Worm (Caenorhabditis elegans) whole organism, young adult: ENCODE measurements around the gene grl-25.

ENCODE experiments used
- F55B11.4 ChIP-seq: sonication (generic microtip); optimal IDR thresholded peaks from 2 replicates; lab custom pipeline; 2016; ENCODE audit warnings: missing compliant biosample characterization, missing genetic modification characterization, borderline replicate concordance; ENCODE audit not compliant: insufficient read depth
- F57A8.1 ChIP-seq: fragments of 200-800 bp; sonication (Bioruptor generic); optimal IDR thresholded peaks from 2 replicates; lab custom pipeline; 2018; ENCODE audit warnings: mild to moderate bottlenecking, missing genetic modification characterization, moderate library complexity, missing compliant biosample characterization
- T07F8.4 ChIP-seq: sonication (generic microtip); optimal IDR thresholded peaks from 2 replicates; lab custom pipeline; 2016; ENCODE audit warnings: mild to moderate bottlenecking, missing genetic modification characterization, moderate library complexity, missing compliant biosample characterization
- hlh-12 ChIP-seq: sonication (generic microtip); optimal IDR thresholded peaks from 2 replicates; lab custom pipeline; 2016; ENCODE audit warnings: missing genetic modification characterization, missing compliant biosample characterization
- hrde-1 ChIP-seq: sonication (generic microtip); optimal IDR thresholded peaks from 2 replicates; lab custom pipeline; 2016; ENCODE audit warnings: missing genetic modification characterization, mild to moderate bottlenecking, missing compliant biosample characterization, moderate library complexity, missing genotype, missing genetic modification reagents, borderline replicate concordance
- pbrm-1 ChIP-seq: fragments of 200-800 bp; sonication (Bioruptor generic); IDR thresholded peaks from 2 replicates; pipeline ENCODE4 v1.3.6; 2022; ENCODE audit warnings: missing genetic modification reagents, missing genetic modification characterization, missing compliant biosample characterization
- pha-4 ChIP-seq: fragments of 150-350 bp; sonication (generic microtip); optimal IDR thresholded peaks from 2 replicates; lab custom pipeline; 2014; ENCODE audit warnings: missing biosample characterization, missing genetic modification reagents, missing genetic modification characterization
- rcor-1 ChIP-seq: fragments of 200-800 bp; sonication (Bioruptor generic); IDR thresholded peaks from 2 replicates; pipeline ENCODE4 v1.3.6; 2022; ENCODE audit warnings: missing genetic modification reagents, missing genetic modification characterization, missing compliant biosample characterization
- repo-1 ChIP-seq: sonication (generic microtip); optimal IDR thresholded peaks from 2 replicates; lab custom pipeline; 2017; ENCODE audit warnings: mild to moderate bottlenecking, missing genetic modification characterization, missing compliant biosample characterization
- snpc-4 ChIP-seq, 5 experiments: fragments of 150-350 bp in 1 of 5; sonication (generic microtip) in 4 of 5; optimal IDR thresholded peaks; 2 replicates each; lab custom pipeline; 2014 to 2018; ENCODE audit warnings: missing genetic modification characterization in 5 of 5, missing biosample characterization in 3 of 5, antibody characterized with exemption in 2 of 5, mild to moderate bottlenecking in 2 of 5, missing compliant biosample characterization in 2 of 5, missing genotype in 2 of 5, moderate library complexity in 2 of 5, missing genetic modification reagents in 1 of 5
- somi-1 ChIP-seq: fragments of 200-800 bp; sonication (Bioruptor generic); optimal IDR thresholded peaks from 2 replicates; lab custom pipeline; 2018; ENCODE audit warnings: mild to moderate bottlenecking, missing genetic modification characterization, missing compliant biosample characterization

- TF ChIP-seq somi-1 (GFP tag; lab: Kevin White, UChicago) (no peak), F57A8.1 (GFP tag; lab: Kevin White, UChicago) (no peak), rcor-1 (GFP tag; lab: Robert Waterston, UW) (no peak), T07F8.4 (no peak), snpc-4 (GFP tag; optimal IDR thresholded peaks at IDR 0.05; lab: Kevin White, UChicago) (no peak), snpc-4 (tag; optimal IDR thresholded peaks at IDR 0.05; lab: Kevin White, UChicago) (no peak), pbrm-1 (GFP tag; lab: Robert Waterston, UW) (no peak), pha-4 (tag; lab: Kevin White, UChicago) (no peak), hrde-1 (tag; lab: Kevin White, UChicago) (no peak), F55B11.4 (tag; lab: Kevin White, UChicago) (no peak), repo-1 (tag; lab: Kevin White, UChicago) (no peak), hlh-12 (tag; lab: Kevin White, UChicago) (no peak)
Measured at ce11 chrIII:8933696-8934095, 28.4 kb upstream of the grl-25 start.
